Worm (Caenorhabditis elegans): ENCODE results near the gene Y38E10A.1.

Y38E10A.1 gene

DNA sequence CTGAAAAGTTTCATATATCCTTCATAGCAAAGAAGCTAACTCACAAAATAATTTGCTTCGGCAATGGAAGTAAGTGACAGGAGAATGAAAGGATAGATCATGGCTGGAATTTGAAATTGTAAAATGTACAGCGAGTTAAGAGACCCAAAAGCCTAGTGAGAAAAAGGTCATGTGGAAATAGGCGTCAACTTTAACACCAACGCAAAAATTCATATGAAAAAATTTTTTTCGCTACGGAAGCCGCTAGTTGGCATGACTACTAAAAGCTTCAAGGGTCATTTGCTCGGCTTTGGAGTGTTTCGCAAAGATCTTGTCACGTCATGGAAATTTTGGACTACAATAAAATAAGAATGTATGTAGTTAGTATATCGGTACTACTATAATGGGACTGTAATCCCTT is at the start of gene Y38E10A.1:
TSS of gene Y38E10A.1 (minus strand) at position 101 of the 400 bp plus-strand sequence.
- TF ChIP-seq egrh-3 (GFP tag; IDR thresholded peaks at IDR 0.05) (no peak), sptf-2 (GFP tag; optimal IDR thresholded peaks at IDR 0.05) (no peak), ceh-79 (tag; optimal IDR thresholded peaks at IDR 0.05) (no peak), nfya-2 (GFP tag; IDR thresholded peaks at IDR 0.05) (no peak), let-607 (tag; optimal IDR thresholded peaks at IDR 0.05) (no peak), mxl-1 (tag; optimal IDR thresholded peaks at IDR 0.05) (no peak), T07F8.4 (tag; optimal IDR thresholded peaks at IDR 0.05) (no peak), ztf-22 (GFP tag; optimal IDR thresholded peaks at IDR 0.05) (no peak), nhr-120 (GFP tag; IDR thresholded peaks at IDR 0.05) (no peak), hsf-1 (GFP tag; IDR thresholded peaks at IDR 0.05) (no peak), Y56A3A.18 (GFP tag; IDR thresholded peaks at IDR 0.05) (no peak), ztf-3 (GFP tag; optimal IDR thresholded peaks at IDR 0.05) (no peak), ceh-91 (GFP tag; IDR thresholded peaks at IDR 0.05) (no peak), attf-5 (GFP tag; optimal IDR thresholded peaks at IDR 0.05) (no peak), fkh-3 (tag; optimal IDR thresholded peaks at IDR 0.05) (no peak)

DNA sequence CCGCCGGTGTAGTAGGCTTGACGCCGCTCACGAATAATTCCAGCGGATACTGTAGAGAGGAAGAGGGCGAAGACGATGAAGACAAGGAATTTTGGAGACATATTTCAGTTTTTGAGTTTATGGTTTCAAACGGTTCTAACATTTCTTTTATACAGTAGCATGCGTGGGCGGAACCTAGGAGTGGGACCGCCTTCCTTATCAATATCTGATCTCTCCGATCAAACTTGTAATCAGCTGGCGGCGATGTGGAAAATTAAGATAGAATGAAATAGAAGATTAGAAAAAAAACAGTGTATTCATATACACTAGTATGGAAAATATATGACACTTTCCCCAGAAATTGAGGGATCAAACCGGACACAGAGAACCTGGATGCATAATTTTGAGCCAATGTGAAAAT is 48.9 kb upstream of the Y38E10A.1 start, which contains the start of gene nspe-2:
TSS of gene nspe-2 (minus strand) at position 101 of the 400 bp plus-strand sequence.
- no peak for TF ChIP-seq mes-4 (tag; optimal IDR thresholded peaks at IDR 0.05)

DNA sequence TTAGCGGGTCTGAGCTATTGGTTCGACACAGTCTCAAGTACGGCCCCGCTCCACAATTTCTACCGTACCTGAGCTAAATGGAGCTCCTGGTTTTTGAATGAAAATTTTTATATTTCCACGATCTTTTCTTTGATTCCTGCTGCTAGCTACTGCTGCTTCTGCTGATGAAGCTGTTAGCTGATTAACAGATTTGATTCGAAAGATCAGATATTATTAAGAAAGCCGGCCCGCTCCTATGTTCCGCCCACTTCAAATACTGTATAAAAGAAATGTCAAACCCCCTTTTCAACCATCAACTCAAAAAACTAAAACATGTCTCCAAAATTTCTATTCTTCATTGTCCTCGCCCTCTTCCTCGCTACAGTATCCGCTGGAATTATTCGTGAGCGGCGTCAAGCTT is 47.2 kb upstream of the Y38E10A.1 start, which contains the start of gene nspe-3:
TSS of gene nspe-3 (plus strand) at position 301 of the 400 bp plus-strand sequence.
- TF ChIP-seq nhr-27 (tag; optimal IDR thresholded peaks at IDR 0.05), result no peak
- no peak for TF ChIP-seq ceh-100 (GFP tag; IDR thresholded peaks at IDR 0.05)
- no peak for TF ChIP-seq athp-1 (tag; optimal IDR thresholded peaks at IDR 0.05)
- no peak for TF ChIP-seq B0019.2 (GFP tag; conservative IDR thresholded peaks at IDR 0.05)
- no peak for TF ChIP-seq cebp-1 (GFP tag; IDR thresholded peaks at IDR 0.05)
- no peak for TF ChIP-seq cebp-1 (tag; optimal IDR thresholded peaks at IDR 0.05)
- TF ChIP-seq ceh-40 (GFP tag; IDR thresholded peaks at IDR 0.05), result no peak
- TF ChIP-seq T26A5.8 (tag; optimal IDR thresholded peaks at IDR 0.05), result no peak

DNA sequence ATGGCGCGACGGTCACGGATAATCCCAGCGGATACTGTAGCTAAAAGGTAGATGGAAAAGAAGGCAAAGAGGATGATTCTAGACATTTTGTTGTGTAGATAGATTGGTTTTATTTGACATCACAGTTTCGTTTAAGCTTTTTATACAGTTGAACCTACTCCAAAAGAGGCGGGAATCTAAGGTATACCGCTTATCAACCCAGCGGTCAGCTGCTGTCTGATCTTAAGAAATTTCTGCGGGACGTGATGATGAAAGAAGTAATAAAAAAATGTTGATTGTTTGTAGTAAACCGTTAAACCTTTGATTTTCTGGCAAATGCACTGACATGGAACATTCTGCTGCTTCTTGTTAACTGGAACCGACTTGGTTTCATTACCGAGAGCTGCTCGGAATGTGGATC is 45.7 kb upstream of the Y38E10A.1 start, which contains the start of gene nspe-6:
TSS of gene nspe-6 (minus strand) at position 101 of the 400 bp plus-strand sequence.
- TF ChIP-seq snpc-4 (GFP tag; optimal IDR thresholded peaks at IDR 0.05) (no peak), snpc-4 (tag; optimal IDR thresholded peaks at IDR 0.05) (no peak), F23B12.7 (tag; optimal IDR thresholded peaks at IDR 0.05; ENCODE audit: insufficient read depth) (no peak), attf-3 (GFP tag; conservative IDR thresholded peaks at IDR 0.05) (no peak)

DNA sequence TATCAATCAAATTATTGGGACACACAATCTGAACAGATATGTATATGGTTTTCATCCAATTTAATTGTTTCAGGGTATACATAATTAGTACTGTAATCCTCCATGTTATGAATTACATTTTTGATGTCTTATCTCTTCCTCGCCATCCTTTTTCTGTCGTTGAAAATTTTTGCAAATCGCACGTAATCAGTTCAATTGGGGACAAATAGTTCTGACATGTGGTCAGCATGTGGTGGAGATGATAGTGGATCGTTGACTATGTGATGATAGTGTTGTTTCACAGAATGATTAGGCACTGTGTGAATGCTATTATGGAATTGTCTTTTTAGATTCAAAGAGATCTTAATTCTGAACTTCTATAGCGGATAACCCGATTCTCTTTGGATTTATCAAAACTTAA is 45.0 kb upstream of the Y38E10A.1 start:
- TF ChIP-seq snpc-4 (GFP tag; optimal IDR thresholded peaks at IDR 0.05) (no peak), snpc-4 (tag; optimal IDR thresholded peaks at IDR 0.05) (no peak), die-1 (tag; optimal IDR thresholded peaks at IDR 0.05) (no peak), ceh-27 (GFP tag; optimal IDR thresholded peaks at IDR 0.05) (no peak), aptf-3 (GFP tag; IDR thresholded peaks at IDR 0.05) (no peak), ekl-4 (GFP tag; IDR thresholded peaks at IDR 0.05) (no peak), hrde-1 (tag; optimal IDR thresholded peaks at IDR 0.05; ENCODE audit: borderline replicate concordance) (no peak), repo-1 (tag; optimal IDR thresholded peaks at IDR 0.05) (no peak), attf-3 (GFP tag; conservative IDR thresholded peaks at IDR 0.05) (no peak), rec-8 (tag; optimal IDR thresholded peaks at IDR 0.05) (no peak), ztf-25 (GFP tag; IDR thresholded peaks at IDR 0.05) (no peak), ceh-58 (GFP tag; IDR thresholded peaks at IDR 0.05) (no peak), akir-1 (GFP tag; optimal IDR thresholded peaks at IDR 0.05) (no peak), nhr-120 (GFP tag; IDR thresholded peaks at IDR 0.05) (no peak), D2030.7 (GFP tag; IDR thresholded peaks at IDR 0.05) (no peak), F39B2.1 (GFP tag; IDR thresholded peaks at IDR 0.05) (no peak), Y95B8A.8 (GFP tag; IDR thresholded peaks at IDR 0.05) (no peak), attf-6 (GFP tag; IDR thresholded peaks at IDR 0.05) (no peak), him-1 (tag; optimal IDR thresholded peaks at IDR 0.05) (no peak)
